Worm (Caenorhabditis elegans): ENCODE results near the gene emb-4.

- TF ChIP-seq daf-16 (GFP tag; optimal IDR thresholded peaks at IDR 0.05) (no peak), daf-16 (tag; optimal IDR thresholded peaks at IDR 0.05) (no peak), fkh-10 (GFP tag; optimal IDR thresholded peaks at IDR 0.05) (no peak), mep-1 (tag; optimal IDR thresholded peaks at IDR 0.05) (peak; percentile 39), pha-4 (GFP tag; IDR thresholded peaks at IDR 0.05) (no peak), pha-4 (tag; optimal IDR thresholded peaks at IDR 0.05) (no peak), ceh-28 (tag; optimal IDR thresholded peaks at IDR 0.05) (no peak), snpc-4 (tag; optimal IDR thresholded peaks at IDR 0.05) (no peak), nhr-102 (tag; optimal IDR thresholded peaks at IDR 0.05) (no peak), R02D3.7 (tag; optimal IDR thresholded peaks at IDR 0.05) (no peak), F49E8.2 (tag; optimal IDR thresholded peaks at IDR 0.05; ENCODE audit: borderline replicate concordance) (no peak), mdl-1 (tag; optimal IDR thresholded peaks at IDR 0.05) (peak in 1 of 2 experiments; percentile 21), unc-39 (tag; optimal IDR thresholded peaks at IDR 0.05) (no peak), ctbp-1 (GFP tag; IDR thresholded peaks at IDR 0.05) (no peak), nhr-41 (GFP tag; IDR thresholded peaks at IDR 0.05) (no peak)
Observed at ce11 chrV:18868517-18868916, 26.3 kb downstream of the emb-4 start.
